Worm (Caenorhabditis elegans): Measurements from ENCODE around the gene iff-1.

- TF ChIP-seq lin-13 (tag; optimal IDR thresholded peaks at IDR 0.05) (no peak), mab-5 (tag; optimal IDR thresholded peaks at IDR 0.05) (no peak), nhr-12 (tag; optimal IDR thresholded peaks at IDR 0.05) (no peak), nhr-237 (tag; optimal IDR thresholded peaks at IDR 0.05) (no peak)
Observed at ce11 chrIII:9743239-9743638, 3.8 kb downstream of the iff-1 start, which contains the start of gene T05G5.1.

Measured in whole organism, mixed stage, embryonic.